Fruit fly (Drosophila melanogaster) whole organism, wandering third instar larva: ENCODE measurements around the gene Imp.

Experiments
- Abd-B ChIP-seq: fragments of >200 bp; optimal IDR thresholded peaks from 2 replicates; lab custom pipeline; 2017; ENCODE audit warnings: missing biosample characterization, missing genetic modification characterization
- CrebA ChIP-seq: fragments of 200-800 bp; sonication (Bioruptor generic); optimal IDR thresholded peaks from 2 replicates; lab custom pipeline; 2016; ENCODE audit warnings: missing biosample characterization, mild to moderate bottlenecking, missing genetic modification characterization, borderline replicate concordance
- Mio ChIP-seq: sonication (Bioruptor generic); optimal IDR thresholded peaks from 2 replicates; lab custom pipeline; 2016; ENCODE audit warnings: missing biosample characterization, missing genetic modification characterization
- Sp1 ChIP-seq: fragments of 200-800 bp; sonication (Bioruptor generic); optimal IDR thresholded peaks from 3 replicates; lab custom pipeline; 2019; ENCODE audit warnings: missing biosample characterization, mild to moderate bottlenecking, missing genetic modification characterization, moderate library complexity
- h ChIP-seq: fragments of 200-800 bp; sonication (Bioruptor generic); optimal IDR thresholded peaks from 3 replicates; lab custom pipeline; 2016; ENCODE audit warnings: missing biosample characterization, mild to moderate bottlenecking, missing genetic modification characterization
- usp ChIP-seq: fragments of >200 bp; optimal IDR thresholded peaks from 2 replicates; lab custom pipeline; 2017; ENCODE audit warnings: missing biosample characterization, missing genetic modification characterization

- TF ChIP-seq CrebA (GFP tag; lab: Kevin White, UChicago) (no peak), usp (no peak), h (GFP tag; lab: Kevin White, UChicago) (no peak), Abd-B (GFP tag; lab: Kevin White, UChicago) (no peak), Sp1 (no peak), Mio (GFP tag; lab: Kevin White, UChicago) (no peak)
Observed at dm6 chrX:10822678-10823440, 1.2 kb downstream of the Imp start.
